Worm (Caenorhabditis elegans) whole organism, late embryonic: Measurements from ENCODE around the gene ctsa-1.2.

Experiments used
- C08G9.2 ChIP-seq: sonication (generic microtip); optimal IDR thresholded peaks from 2 replicates; lab custom pipeline; 2016; ENCODE audit warnings: mild to moderate bottlenecking, missing genetic modification characterization, moderate library complexity, missing compliant biosample characterization
- C38D4.7 ChIP-seq: fragments of 200-800 bp; sonication (Bioruptor generic); optimal IDR thresholded peaks from 2 replicates; lab custom pipeline; 2018; ENCODE audit warnings: mild to moderate bottlenecking, missing genetic modification characterization, moderate library complexity, missing compliant biosample characterization
- K09A11.1 ChIP-seq: sonication (generic microtip); optimal IDR thresholded peaks from 2 replicates; lab custom pipeline; 2017; ENCODE audit warnings: antibody characterized with exemption, mild to moderate bottlenecking, missing genetic modification characterization, missing compliant biosample characterization; ENCODE audit not compliant: insufficient read depth
- Y22D7AL.16 ChIP-seq: sonication (generic microtip); optimal IDR thresholded peaks from 2 replicates; lab custom pipeline; 2016; ENCODE audit warnings: missing genetic modification characterization, missing compliant biosample characterization
- ahr-1 ChIP-seq: sonication (generic microtip); optimal IDR thresholded peaks from 2 replicates; lab custom pipeline; 2016; ENCODE audit warnings: missing genetic modification characterization, missing compliant biosample characterization
- ceh-2 ChIP-seq: sonication (generic microtip); optimal IDR thresholded peaks from 2 replicates; lab custom pipeline; 2016; ENCODE audit warnings: missing genotype, missing genetic modification characterization, missing compliant biosample characterization
- ceh-22 ChIP-seq: sonication (generic microtip); optimal IDR thresholded peaks from 2 replicates; lab custom pipeline; 2017; ENCODE audit warnings: missing biosample characterization, missing genetic modification characterization
- ceh-24 ChIP-seq: sonication (generic microtip); optimal IDR thresholded peaks from 2 replicates; lab custom pipeline; 2016; ENCODE audit warnings: mild to moderate bottlenecking, missing genetic modification characterization, missing compliant biosample characterization
- ceh-30 ChIP-seq: fragments of 150-350 bp; optimal IDR thresholded peaks from 2 replicates; lab custom pipeline; 2014; ENCODE audit warnings: missing biosample characterization, missing genetic modification characterization
- ceh-31 ChIP-seq: sonication (generic microtip); optimal IDR thresholded peaks from 2 replicates; lab custom pipeline; 2016; ENCODE audit warnings: missing genetic modification characterization, missing compliant biosample characterization
- ceh-34 ChIP-seq: sonication (generic microtip); optimal IDR thresholded peaks from 2 replicates; lab custom pipeline; 2016; ENCODE audit warnings: mild to moderate bottlenecking, missing genetic modification characterization, missing compliant biosample characterization
- ceh-6 ChIP-seq: fragments of 200-800 bp; sonication (Bioruptor generic); optimal IDR thresholded peaks from 2 replicates; lab custom pipeline; 2018; ENCODE audit warnings: mild to moderate bottlenecking, missing genetic modification characterization, missing compliant biosample characterization
- che-1 ChIP-seq: sonication (generic microtip); optimal IDR thresholded peaks from 2 replicates; lab custom pipeline; 2016; ENCODE audit warnings: mild to moderate bottlenecking, missing genetic modification characterization, missing compliant biosample characterization
- elt-2 ChIP-seq: sonication (generic microtip); optimal IDR thresholded peaks from 2 replicates; lab custom pipeline; 2016; ENCODE audit warnings: missing genetic modification reagents, missing genetic modification characterization, missing compliant biosample characterization
- ets-4 ChIP-seq: sonication (generic microtip); optimal IDR thresholded peaks from 2 replicates; lab custom pipeline; 2016; ENCODE audit warnings: missing genetic modification characterization, missing compliant biosample characterization
- fax-1 ChIP-seq: sonication (generic microtip); optimal IDR thresholded peaks from 2 replicates; lab custom pipeline; 2016; ENCODE audit warnings: missing genotype, missing genetic modification characterization, missing compliant biosample characterization
- fkh-10 ChIP-seq: fragments of 150-350 bp; optimal IDR thresholded peaks from 2 replicates; lab custom pipeline; 2014; ENCODE audit warnings: missing biosample characterization, missing genetic modification reagents, missing genetic modification characterization
- fkh-6 ChIP-seq: sonication (generic microtip); optimal IDR thresholded peaks from 2 replicates; lab custom pipeline; 2016; ENCODE audit warnings: missing genetic modification characterization, missing compliant biosample characterization
- gmeb-2 ChIP-seq: sonication (generic microtip); optimal IDR thresholded peaks from 2 replicates; lab custom pipeline; 2016; ENCODE audit warnings: missing genetic modification characterization, inconsistent platforms, missing compliant biosample characterization
- lim-6 ChIP-seq: sonication (generic microtip); optimal IDR thresholded peaks from 2 replicates; lab custom pipeline; 2016; ENCODE audit warnings: missing genetic modification characterization, missing compliant biosample characterization
- lin-11 ChIP-seq: fragments of 200-800 bp; sonication (Bioruptor generic); optimal IDR thresholded peaks from 2 replicates; lab custom pipeline; 2018; ENCODE audit warnings: mild to moderate bottlenecking, missing genetic modification characterization, missing compliant biosample characterization
- nfya-1 ChIP-seq: sonication (generic microtip); optimal IDR thresholded peaks from 2 replicates; lab custom pipeline; 2017; ENCODE audit warnings: missing genetic modification characterization, mild to moderate bottlenecking, missing compliant biosample characterization, antibody characterized with exemption, moderate library complexity
- npax-4 ChIP-seq: sonication (generic microtip); optimal IDR thresholded peaks from 2 replicates; lab custom pipeline; 2016; ENCODE audit warnings: missing genetic modification characterization, missing compliant biosample characterization
- odd-2 ChIP-seq: sonication (generic microtip); optimal IDR thresholded peaks from 2 replicates; lab custom pipeline; 2017; ENCODE audit warnings: antibody characterized with exemption, mild to moderate bottlenecking, missing genetic modification characterization, missing compliant biosample characterization
- pag-3 ChIP-seq: sonication (generic microtip); optimal IDR thresholded peaks from 2 replicates; lab custom pipeline; 2016; ENCODE audit warnings: missing compliant biosample characterization, missing genetic modification characterization, borderline replicate concordance
- pha-2 ChIP-seq: sonication (generic microtip); optimal IDR thresholded peaks from 2 replicates; lab custom pipeline; 2017; ENCODE audit warnings: mild to moderate bottlenecking, missing genetic modification characterization, missing compliant biosample characterization
- pqm-1 ChIP-seq: sonication (generic microtip); optimal IDR thresholded peaks from 2 replicates; lab custom pipeline; 2016; ENCODE audit warnings: missing genetic modification characterization, missing compliant biosample characterization
- pros-1 ChIP-seq: fragments of 150-350 bp; optimal IDR thresholded peaks from 2 replicates; lab custom pipeline; 2014; ENCODE audit warnings: missing biosample characterization, missing genetic modification reagents, missing genetic modification characterization
- ref-2 ChIP-seq: sonication (generic microtip); optimal IDR thresholded peaks from 2 replicates; lab custom pipeline; 2016; ENCODE audit warnings: missing genetic modification characterization, missing compliant biosample characterization
- sox-2 ChIP-seq: fragments of 200-800 bp; sonication (Bioruptor generic); IDR thresholded peaks from 2 replicates; pipeline ENCODE4 v1.3.6; 2022; ENCODE audit warnings: missing genetic modification reagents, missing genetic modification characterization, missing compliant biosample characterization
- sox-4 ChIP-seq: sonication (generic microtip); optimal IDR thresholded peaks from 2 replicates; lab custom pipeline; 2017; ENCODE audit warnings: mild to moderate bottlenecking, missing genetic modification characterization, inconsistent platforms, missing compliant biosample characterization
- syd-9 ChIP-seq: sonication (generic microtip); optimal IDR thresholded peaks from 2 replicates; lab custom pipeline; 2016; ENCODE audit warnings: mild to moderate bottlenecking, missing genetic modification characterization, moderate library complexity, missing compliant biosample characterization
- tbx-2 ChIP-seq: sonication (generic microtip); optimal IDR thresholded peaks from 2 replicates; lab custom pipeline; 2016; ENCODE audit warnings: missing genetic modification characterization, missing compliant biosample characterization
- tbx-7 ChIP-seq: sonication (generic microtip); optimal IDR thresholded peaks from 2 replicates; lab custom pipeline; 2016; ENCODE audit warnings: missing genotype, missing genetic modification characterization, missing compliant biosample characterization
- unc-3 ChIP-seq, 2 experiments: fragments of 200-800 bp in 1 of 2; sonication (Bioruptor generic) in 1 of 2; sonication (generic microtip) in 1 of 2; conservative IDR thresholded peaks in 1 of 2; optimal IDR thresholded peaks in 1 of 2; 2 replicates each; pipeline versions ENCODE4 v1.3.6 to Lab custom; 2016 to 2022; ENCODE audit warnings: missing compliant biosample characterization in 2 of 2, missing genetic modification characterization in 2 of 2, missing genetic modification reagents in 1 of 2
- unc-86 ChIP-seq: sonication (generic microtip); optimal IDR thresholded peaks from 2 replicates; lab custom pipeline; 2016; ENCODE audit warnings: missing genetic modification characterization, missing compliant biosample characterization

ctsa-1.2 gene

DNA sequence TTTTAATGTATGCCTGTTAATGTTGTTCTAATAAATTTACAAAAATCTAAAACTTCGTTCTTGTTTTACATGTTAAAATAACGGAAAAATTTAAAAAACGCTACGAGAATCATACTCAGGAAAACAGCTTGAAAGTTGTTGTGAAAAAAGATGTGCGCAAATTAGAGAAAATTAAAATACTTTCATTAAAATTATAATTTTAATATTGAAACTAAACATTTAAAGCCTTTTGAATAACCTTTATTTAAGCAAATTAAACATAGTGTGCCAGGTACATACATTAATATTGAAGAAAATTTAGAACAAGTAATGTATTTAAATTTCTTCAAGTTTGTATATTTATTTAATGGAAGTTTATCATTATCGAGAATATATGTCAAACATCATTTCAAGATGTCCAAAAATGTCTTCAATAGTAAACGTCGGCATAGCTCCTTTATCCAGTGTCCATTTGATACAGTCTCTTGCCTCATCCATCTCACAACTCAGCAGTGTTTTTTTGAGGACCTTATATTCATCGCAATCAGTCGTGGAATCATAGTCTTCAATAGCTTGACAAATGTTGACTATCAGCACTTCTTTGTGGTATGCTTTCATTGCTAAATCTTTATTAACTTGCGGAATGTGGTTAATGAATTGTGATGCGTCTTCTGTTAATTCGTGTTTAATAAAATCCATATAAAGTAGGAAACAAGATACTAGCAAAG, 22.8 kb downstream of the ctsa-1.2 start:
- TF ChIP-seq gmeb-2 (no peak), sox-4 (tag; lab: Kevin White, UChicago) (no peak), odd-2 (tag; lab: Kevin White, UChicago) (no peak), che-1 (tag; lab: Kevin White, UChicago) (no peak), ceh-34 (tag; lab: Kevin White, UChicago) (no peak), ceh-24 (tag; lab: Kevin White, UChicago) (no peak), fkh-6 (no peak), K09A11.1 (tag; lab: Kevin White, UChicago) (no peak), pha-2 (tag; lab: Kevin White, UChicago) (no peak), unc-86 (no peak), fkh-10 (GFP tag; lab: Kevin White, UChicago) (no peak), ceh-22 (no peak), lim-6 (tag; lab: Kevin White, UChicago) (no peak), ceh-2 (tag; lab: Kevin White, UChicago) (no peak), tbx-7 (tag; lab: Kevin White, UChicago) (no peak), C08G9.2 (no peak), unc-3 (GFP tag; conservative IDR thresholded peaks at IDR 0.05; lab: Robert Waterston, UW) (no peak), unc-3 (tag; optimal IDR thresholded peaks at IDR 0.05; lab: Kevin White, UChicago) (no peak), tbx-2 (tag; lab: Kevin White, UChicago) (no peak)

DNA sequence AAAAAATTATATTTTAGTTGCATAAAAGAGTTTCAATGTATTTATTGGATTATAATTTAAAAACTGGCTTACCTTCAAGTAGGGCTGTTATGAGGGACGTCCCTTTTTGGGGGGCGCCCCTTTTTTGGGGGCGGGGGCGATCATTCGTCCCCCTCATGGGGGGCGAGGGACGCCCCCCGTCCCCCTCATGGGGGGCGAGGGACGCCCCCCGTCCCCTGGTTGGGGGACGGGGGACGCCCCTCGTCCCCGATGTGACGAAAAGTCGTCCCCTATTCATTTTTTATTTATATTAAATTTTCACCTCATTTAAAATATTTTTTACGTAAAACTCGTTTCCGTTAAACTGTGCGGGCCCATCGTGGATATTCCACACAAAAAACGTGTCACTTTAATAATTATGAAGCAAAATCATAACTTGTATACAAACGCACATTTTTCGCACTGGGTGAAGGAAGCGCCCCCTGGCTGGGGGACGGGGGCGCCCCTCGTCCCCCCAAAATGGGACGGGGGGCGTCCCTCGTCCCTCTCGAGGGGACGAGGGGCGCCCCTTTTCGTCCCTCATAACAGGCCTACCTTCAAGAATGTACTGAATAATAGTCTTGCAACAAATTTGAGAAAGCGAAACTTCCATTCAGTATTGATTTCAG, 26.5 kb downstream of the ctsa-1.2 start:
- TF ChIP-seq ceh-30 (tag; lab: Kevin White, UChicago) (no peak), pag-3 (tag; lab: Kevin White, UChicago) (no peak)

DNA sequence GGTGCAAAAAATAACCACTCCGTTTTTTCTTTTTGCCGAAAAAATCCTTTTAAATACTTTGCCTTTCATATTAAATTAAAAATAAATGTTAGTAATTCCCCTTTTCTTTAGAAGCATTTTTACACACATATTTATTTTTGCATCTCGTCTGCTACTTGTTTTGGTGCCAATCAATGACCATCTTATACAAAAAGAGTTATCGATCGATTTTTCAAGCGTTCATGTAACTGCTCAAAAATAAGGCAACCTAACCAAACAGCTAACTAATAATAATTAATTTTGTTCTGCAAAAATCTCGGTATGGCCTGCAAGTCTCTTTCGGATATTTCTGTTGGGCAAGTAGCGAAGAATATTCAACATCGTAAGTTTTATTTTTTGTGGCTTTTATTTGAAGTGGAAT, 27.3 kb downstream of the ctsa-1.2 start, which contains the start of gene F44E5.2:
Gene F44E5.2, plus strand, starts transcription at position 301 of the 400 bp plus-strand sequence.
- no peak for TF ChIP-seq elt-2 (tag; lab: Kevin White, UChicago)
- no peak for TF ChIP-seq ref-2 (tag; lab: Kevin White, UChicago)
- no peak for TF ChIP-seq syd-9

- TF ChIP-seq nfya-1 (tag; lab: Kevin White, UChicago) (no peak), fax-1 (tag; lab: Kevin White, UChicago) (no peak), ceh-30 (tag; lab: Kevin White, UChicago) (no peak), lin-11 (tag; lab: Kevin White, UChicago) (no peak), ceh-6 (GFP tag; lab: Kevin White, UChicago) (no peak), pros-1 (tag; lab: Kevin White, UChicago) (no peak), elt-2 (tag; lab: Kevin White, UChicago) (no peak), ceh-31 (tag; lab: Kevin White, UChicago) (no peak), tbx-2 (tag; lab: Kevin White, UChicago) (no peak), Y22D7AL.16 (tag; lab: Kevin White, UChicago) (no peak), sox-2 (GFP tag; lab: Robert Waterston, UW) (no peak), ahr-1 (tag; lab: Kevin White, UChicago) (no peak), pqm-1 (tag; lab: Kevin White, UChicago) (no peak), ets-4 (tag; lab: Kevin White, UChicago) (no peak), che-1 (tag; lab: Kevin White, UChicago) (no peak), npax-4 (tag; lab: Kevin White, UChicago) (no peak), C38D4.7 (no peak), odd-2 (tag; lab: Kevin White, UChicago) (no peak), fkh-10 (GFP tag; lab: Kevin White, UChicago) (no peak)
Measured at ce11 chrII:11772364-11772763, 33.2 kb downstream of the ctsa-1.2 start, which contains the start of gene F44E5.15. F44E5.15 (plus strand) TSS chrII:11772664.
